Worm (Caenorhabditis elegans) whole organism, late embryonic: ENCODE results near the gene fbxb-37.

Experiments
- C38D4.7 ChIP-seq: fragments of 200-800 bp; sonication (Bioruptor generic); optimal IDR thresholded peaks from 2 replicates; lab custom pipeline; 2018; ENCODE audit warnings: mild to moderate bottlenecking, missing genetic modification characterization, moderate library complexity, missing compliant biosample characterization
- ceh-2 ChIP-seq: sonication (generic microtip); optimal IDR thresholded peaks from 2 replicates; lab custom pipeline; 2016; ENCODE audit warnings: missing genotype, missing genetic modification characterization, missing compliant biosample characterization
- elt-2 ChIP-seq: sonication (generic microtip); optimal IDR thresholded peaks from 2 replicates; lab custom pipeline; 2016; ENCODE audit warnings: missing genetic modification reagents, missing genetic modification characterization, missing compliant biosample characterization
- nhr-232 ChIP-seq: sonication (generic microtip); optimal IDR thresholded peaks from 2 replicates; lab custom pipeline; 2016; ENCODE audit warnings: missing genetic modification characterization, missing compliant biosample characterization
- pag-3 ChIP-seq: sonication (generic microtip); optimal IDR thresholded peaks from 2 replicates; lab custom pipeline; 2016; ENCODE audit warnings: missing compliant biosample characterization, missing genetic modification characterization, borderline replicate concordance
- pax-1 ChIP-seq: fragments of 150-350 bp; optimal IDR thresholded peaks from 2 replicates; lab custom pipeline; 2014; ENCODE audit warnings: missing biosample characterization, missing genetic modification characterization
- pqm-1 ChIP-seq: sonication (generic microtip); optimal IDR thresholded peaks from 2 replicates; lab custom pipeline; 2016; ENCODE audit warnings: missing genetic modification characterization, missing compliant biosample characterization
- ref-2 ChIP-seq: sonication (generic microtip); optimal IDR thresholded peaks from 2 replicates; lab custom pipeline; 2016; ENCODE audit warnings: missing genetic modification characterization, missing compliant biosample characterization
- unc-3 ChIP-seq, 2 experiments: fragments of 200-800 bp in 1 of 2; sonication (Bioruptor generic) in 1 of 2; sonication (generic microtip) in 1 of 2; conservative IDR thresholded peaks in 1 of 2; optimal IDR thresholded peaks in 1 of 2; 2 replicates each; pipeline versions ENCODE4 v1.3.6 to Lab custom; 2016 to 2022; ENCODE audit warnings: missing compliant biosample characterization in 2 of 2, missing genetic modification characterization in 2 of 2, missing genetic modification reagents in 1 of 2
- unc-86 ChIP-seq: sonication (generic microtip); optimal IDR thresholded peaks from 2 replicates; lab custom pipeline; 2016; ENCODE audit warnings: missing genetic modification characterization, missing compliant biosample characterization
- ztf-16 ChIP-seq: sonication (generic microtip); optimal IDR thresholded peaks from 2 replicates; lab custom pipeline; 2017; ENCODE audit warnings: missing genetic modification characterization, missing compliant biosample characterization

- TF ChIP-seq pax-1 (tag; lab: Kevin White, UChicago) = no peak
- no peak for TF ChIP-seq nhr-232 (tag; lab: Kevin White, UChicago)
- TF ChIP-seq pqm-1 = no peak
- TF ChIP-seq unc-3 (GFP tag; conservative IDR thresholded peaks at IDR 0.05; lab: Robert Waterston, UW) = no peak
- TF ChIP-seq unc-3 (tag; optimal IDR thresholded peaks at IDR 0.05; lab: Kevin White, UChicago) = no peak
- no peak for TF ChIP-seq unc-86 (tag; lab: Kevin White, UChicago)
- TF ChIP-seq ceh-2 (tag; lab: Kevin White, UChicago) = no peak
- TF ChIP-seq elt-2 (tag; lab: Kevin White, UChicago) = no peak
- TF ChIP-seq ztf-16 (tag; lab: Kevin White, UChicago) = no peak
- no peak for TF ChIP-seq ref-2 (tag; lab: Kevin White, UChicago)
- no peak for TF ChIP-seq pag-3 (tag; lab: Kevin White, UChicago)
- TF ChIP-seq C38D4.7 (GFP tag; lab: Kevin White, UChicago) = no peak
Observed at ce11 chrII:2045505-2045904, 48.2 kb downstream of the fbxb-37 start, which contains the start of gene bath-24.
